Worm (Caenorhabditis elegans): ENCODE results near the gene H03A11.2.

DNA sequence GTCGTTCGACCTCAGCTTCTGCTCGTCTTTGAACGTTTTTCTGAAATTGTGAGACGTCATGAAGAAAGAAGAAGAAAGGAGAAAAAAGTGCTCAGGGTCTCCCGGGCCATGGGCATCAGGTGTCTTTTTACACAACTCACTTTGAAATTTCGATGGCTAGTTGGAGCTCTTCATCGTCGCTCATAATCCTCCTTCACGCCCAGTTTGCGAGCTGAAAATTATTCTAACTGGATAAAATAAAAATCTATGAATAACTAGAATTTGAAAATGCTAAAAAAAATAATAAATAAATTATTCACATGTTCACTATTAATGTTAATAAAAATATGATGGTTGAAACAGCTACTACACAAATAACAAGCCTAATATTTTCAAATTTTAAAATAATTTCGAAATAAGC is 15.7 kb upstream of the H03A11.2 start, which contains the start of gene piki-1:
- TF ChIP-seq flh-1 (GFP tag; optimal IDR thresholded peaks at IDR 0.05) (no peak), mep-1 (tag; optimal IDR thresholded peaks at IDR 0.05) (no peak), nhr-237 (tag; optimal IDR thresholded peaks at IDR 0.05) (no peak), drap-1 (GFP tag; optimal IDR thresholded peaks at IDR 0.05) (no peak), nhr-12 (tag; optimal IDR thresholded peaks at IDR 0.05) (no peak), lin-32 (GFP tag; optimal IDR thresholded peaks at IDR 0.05) (no peak), blmp-1 (tag; optimal IDR thresholded peaks at IDR 0.05) (no peak)
